Fruit fly (Drosophila melanogaster) whole organism, wandering third instar larva: ENCODE data around the gene ear.

Experiments
- Abd-B ChIP-seq: fragments of >200 bp; optimal IDR thresholded peaks from 2 replicates; lab custom pipeline; 2017; ENCODE audit warnings: missing biosample characterization, missing genetic modification characterization
- Dfd ChIP-seq: fragments of >200 bp; optimal IDR thresholded peaks from 2 replicates; lab custom pipeline; 2017; ENCODE audit warnings: missing biosample characterization, missing genetic modification characterization
- Hnf4 ChIP-seq: fragments of 200-800 bp; sonication (Bioruptor generic); optimal IDR thresholded peaks from 2 replicates; lab custom pipeline; 2016; ENCODE audit warnings: missing biosample characterization, mild to moderate bottlenecking, missing genetic modification characterization
- Jra ChIP-seq: sonication (Bioruptor generic); optimal IDR thresholded peaks from 2 replicates; lab custom pipeline; 2016; ENCODE audit warnings: missing biosample characterization, missing genetic modification characterization
- dl ChIP-seq, 2 experiments: fragments of 175-275, 200-275 bp in 1 of 2; fragments of 200-275 bp in 1 of 2; sonication (Bioruptor generic); optimal IDR thresholded peaks; lab custom pipeline; 2018; ENCODE audit warnings: mild to moderate bottlenecking in 2 of 2, missing biosample characterization in 2 of 2, missing genetic modification characterization in 2 of 2, moderate library complexity in 2 of 2; ENCODE audit not compliant: partially characterized antibody in 2 of 2, insufficient read depth in 1 of 2
- fru ChIP-seq: fragments of 200-800 bp; sonication (Bioruptor generic); optimal IDR thresholded peaks from 3 replicates; lab custom pipeline; 2016; ENCODE audit warnings: missing biosample characterization, mild to moderate bottlenecking, missing genetic modification characterization
- jim ChIP-seq: fragments of 175-275, 200-325 bp; sonication (Bioruptor generic); optimal IDR thresholded peaks from 2 replicates; lab custom pipeline; 2016; ENCODE audit warnings: missing biosample characterization, mild to moderate bottlenecking, missing genetic modification characterization
- psq ChIP-seq: fragments of 200-800 bp; sonication (Bioruptor generic); optimal IDR thresholded peaks from 3 replicates; lab custom pipeline; 2017; ENCODE audit warnings: missing biosample characterization, mild to moderate bottlenecking, missing genetic modification characterization, moderate library complexity
- sage ChIP-seq: fragments of 200-800 bp; sonication (Bioruptor generic); optimal IDR thresholded peaks from 2 replicates; lab custom pipeline; 2016; ENCODE audit warnings: missing biosample characterization, mild to moderate bottlenecking, missing genetic modification characterization

- TF ChIP-seq psq (GFP tag; lab: Kevin White, UChicago) (no peak), fru (GFP tag; lab: Kevin White, UChicago) (no peak), sage (no peak), Abd-B (GFP tag; lab: Kevin White, UChicago) (no peak), jim (GFP tag; lab: Kevin White, UChicago) (no peak), Dfd (no peak), Jra (GFP tag; lab: Kevin White, UChicago) (no peak), dl (GFP tag; optimal IDR thresholded peaks at IDR 0.05; lab: Kevin White, UChicago; ENCODE audit: insufficient read depth in 1 of 2, partially characterized antibody in 2 of 2) (no peak), Hnf4 (GFP tag; lab: Kevin White, UChicago) (no peak)
These were observed 18.6 kb downstream of the ear start for dm6 chr3R:15339111-15339510.
